Worm (Caenorhabditis elegans) whole organism, L4/young adult: Measurements from ENCODE around the gene rle-1.

Experiments used
- W03F9.2 ChIP-seq: fragments of 150-350 bp; optimal IDR thresholded peaks from 2 replicates; lab custom pipeline; 2014; ENCODE audit warnings: missing biosample characterization, missing genetic modification characterization
- dao-5 ChIP-seq: sonication (generic microtip); optimal IDR thresholded peaks from 2 replicates; lab custom pipeline; 2016; ENCODE audit warnings: missing genotype, missing genetic modification characterization, moderate library complexity, missing compliant biosample characterization
- him-1 ChIP-seq: sonication (generic microtip); optimal IDR thresholded peaks from 2 replicates; lab custom pipeline; 2016; ENCODE audit warnings: missing genotype, missing genetic modification reagents, missing genetic modification characterization, missing compliant biosample characterization

The rle-1 gene

DNA sequence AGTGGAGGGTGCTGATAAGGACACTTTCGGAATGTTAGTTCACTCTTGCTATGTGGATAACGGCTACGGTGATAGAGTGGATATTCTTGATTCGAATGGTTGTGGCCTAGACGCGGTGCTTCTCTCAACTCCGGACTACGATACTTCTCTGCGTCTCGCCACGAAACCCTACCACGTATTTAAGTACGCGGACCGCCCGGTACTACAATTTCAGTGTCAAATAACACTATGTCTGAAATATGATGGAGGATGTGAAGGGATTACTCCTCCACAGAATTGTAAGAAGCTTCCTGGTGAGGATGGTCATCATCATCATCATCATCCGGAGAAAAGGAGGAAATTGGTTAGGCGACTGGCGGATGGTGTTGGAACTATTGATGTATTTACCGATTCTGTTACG, 21.1 kb upstream of the rle-1 start:
- TF ChIP-seq dao-5 (no peak), W03F9.2 (tag; lab: Kevin White, UChicago) (no peak), him-1 (tag; lab: Kevin White, UChicago) (no peak)

DNA sequence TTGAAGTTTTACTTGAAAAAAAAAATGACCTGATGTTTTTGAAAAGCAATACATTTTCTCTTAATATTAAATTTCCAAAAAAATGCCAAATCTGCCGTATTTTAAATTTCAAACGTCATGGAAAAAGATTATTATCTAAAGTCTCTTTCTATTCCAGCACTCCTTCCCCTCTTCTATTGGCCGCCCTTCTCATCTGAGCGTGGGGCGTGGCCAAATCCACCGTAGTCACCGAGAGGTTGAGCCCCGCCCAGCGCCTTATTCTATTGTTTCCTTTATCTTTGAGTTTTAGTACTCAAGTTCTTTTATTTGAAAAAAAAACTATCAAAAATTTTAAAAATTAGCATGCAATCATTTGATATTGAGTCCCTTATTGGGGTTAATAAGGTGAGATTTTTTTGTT, 16.0 kb upstream of the rle-1 start, which contains the start of gene vab-7:
Gene vab-7 (plus strand): TSS at position 301 of the 400 bp plus-strand sequence.
- no peak for TF ChIP-seq dao-5
- TF ChIP-seq him-1 (tag; lab: Kevin White, UChicago): no peak
- TF ChIP-seq W03F9.2 (tag; lab: Kevin White, UChicago): no peak

DNA sequence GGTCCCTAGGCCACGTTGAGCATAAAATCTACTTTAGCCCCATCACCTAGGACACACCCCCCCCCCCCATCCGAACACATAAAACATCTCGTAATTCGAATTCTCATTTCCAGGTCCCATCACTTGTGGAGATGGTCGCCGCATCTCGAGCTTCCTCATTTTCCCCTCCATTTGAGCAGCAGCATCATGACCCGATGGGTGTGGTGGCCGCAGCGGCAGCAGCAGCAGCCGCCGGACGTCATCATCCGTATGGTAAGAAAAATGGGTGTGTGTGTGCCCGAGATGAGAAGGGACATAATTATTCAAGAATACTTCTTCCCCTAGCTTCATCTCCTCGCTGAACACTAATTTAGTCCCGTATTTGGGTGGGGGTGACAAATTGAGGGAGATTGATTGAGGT, 14.6 kb upstream of the rle-1 start:
- TF ChIP-seq dao-5: no peak
- no peak for TF ChIP-seq W03F9.2 (tag; lab: Kevin White, UChicago)
- no peak for TF ChIP-seq him-1 (tag; lab: Kevin White, UChicago)

DNA sequence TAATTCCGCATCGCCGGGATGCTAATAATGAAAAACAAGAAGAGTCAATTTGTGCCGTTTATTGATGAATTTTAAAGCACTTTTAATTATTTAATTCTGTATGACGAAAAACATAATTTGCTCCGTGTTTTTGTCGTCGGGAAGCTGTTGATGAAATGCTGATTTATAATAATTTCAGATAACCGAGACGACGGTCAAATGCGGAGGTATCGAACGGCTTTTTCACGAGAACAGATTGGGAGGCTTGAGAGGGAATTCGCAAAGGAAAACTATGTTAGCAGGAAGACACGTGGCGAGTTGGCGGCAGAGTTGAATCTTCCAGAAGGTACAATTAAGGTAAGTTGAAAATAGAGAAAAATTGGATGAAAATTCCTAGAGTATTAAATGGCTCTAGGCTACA, 12.5 kb upstream of the rle-1 start:
- no peak for TF ChIP-seq dao-5
- TF ChIP-seq him-1 (tag; lab: Kevin White, UChicago): no peak
- TF ChIP-seq W03F9.2 (tag; lab: Kevin White, UChicago): no peak

DNA sequence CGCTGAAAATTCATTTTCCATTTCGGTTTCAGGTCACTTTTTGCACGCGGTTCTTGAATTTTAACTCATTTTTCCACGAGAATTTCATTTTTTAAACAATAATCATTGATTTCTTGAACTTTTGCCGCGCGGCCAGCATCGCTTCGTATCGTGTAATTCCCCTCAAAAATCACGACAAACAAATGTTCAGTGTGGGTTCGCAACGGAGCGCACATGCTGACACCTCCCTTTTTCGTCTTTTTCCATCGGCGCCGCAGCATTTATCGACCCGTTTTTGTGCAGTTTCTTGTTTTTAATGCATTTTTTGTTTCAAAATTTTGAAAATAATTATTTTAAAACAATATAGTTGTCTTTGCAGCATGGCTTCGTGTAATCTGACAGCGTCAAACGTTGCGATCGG, 5.2 kb upstream of the rle-1 start, which contains the start of gene M142.5:
Gene M142.5 (plus strand): TSS at position 352 of the 400 bp plus-strand sequence.
- TF ChIP-seq him-1 (tag; lab: Kevin White, UChicago): no peak

DNA sequence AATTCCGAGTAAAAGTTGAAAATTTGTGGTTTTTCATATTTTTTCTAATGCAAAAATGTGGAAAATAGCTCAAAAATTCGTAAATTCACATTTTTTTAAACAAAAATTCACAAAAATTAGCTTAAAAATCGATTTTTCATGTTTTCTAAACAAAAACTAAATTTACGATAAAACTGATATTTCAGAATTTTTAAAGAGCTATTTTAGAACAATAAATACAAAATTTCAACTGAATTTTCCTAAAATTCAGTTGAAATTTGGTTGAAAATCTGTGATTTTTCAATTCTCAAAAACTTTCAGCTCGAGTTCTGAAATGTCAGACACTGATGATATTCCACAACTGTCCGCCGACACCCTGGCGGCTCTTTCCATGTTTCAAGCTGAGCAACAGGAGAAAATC, 2.7 kb upstream of the rle-1 start, which contains the start of gene M142.8:
Gene M142.8 (plus strand): TSS at position 301 of the 400 bp plus-strand sequence.
- TF ChIP-seq him-1 (tag; lab: Kevin White, UChicago) (no peak), dao-5 (no peak), W03F9.2 (tag; lab: Kevin White, UChicago) (no peak)

DNA sequence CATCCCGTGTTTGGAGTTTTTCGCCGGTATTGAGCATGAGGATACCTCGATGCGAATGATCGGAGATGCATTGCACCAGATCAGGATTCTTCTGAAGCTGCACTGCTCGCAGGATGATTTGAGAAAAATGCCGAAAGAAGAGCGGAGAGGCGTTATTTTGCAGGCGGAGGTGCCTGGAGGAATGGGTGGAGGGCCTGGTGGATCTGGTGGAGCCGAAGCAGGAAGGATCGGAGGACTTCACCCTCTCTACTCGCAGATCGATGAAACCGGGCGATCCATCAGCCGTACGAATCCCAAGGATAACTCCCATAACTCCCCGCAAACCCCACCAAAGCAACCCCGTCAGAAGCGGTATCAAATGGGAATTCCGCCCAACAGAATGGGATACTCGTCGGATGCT, 3.1 kb downstream of the rle-1 start:
- TF ChIP-seq dao-5 (no peak), him-1 (tag; lab: Kevin White, UChicago) (no peak), W03F9.2 (tag; lab: Kevin White, UChicago) (no peak)

DNA sequence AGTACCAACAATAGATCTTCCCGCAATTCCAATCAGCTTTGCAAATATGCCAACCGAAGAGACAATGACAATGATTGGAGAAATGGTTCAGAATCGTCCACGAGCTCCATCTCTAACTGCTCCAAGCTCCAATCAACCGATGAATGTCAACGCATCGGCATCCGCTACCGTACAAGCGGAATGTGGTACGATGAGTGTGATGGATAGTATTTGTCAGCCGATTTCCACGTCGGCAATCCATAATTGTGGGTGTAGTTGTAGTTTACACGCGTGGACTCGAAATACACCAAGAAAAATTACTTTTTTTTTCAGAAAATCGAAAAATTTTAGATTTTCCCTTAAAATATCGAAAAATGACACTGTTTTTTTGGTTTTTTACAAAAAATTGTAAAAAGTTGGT, 6.9 kb downstream of the rle-1 start:
- TF ChIP-seq W03F9.2 (tag; lab: Kevin White, UChicago): no peak

DNA sequence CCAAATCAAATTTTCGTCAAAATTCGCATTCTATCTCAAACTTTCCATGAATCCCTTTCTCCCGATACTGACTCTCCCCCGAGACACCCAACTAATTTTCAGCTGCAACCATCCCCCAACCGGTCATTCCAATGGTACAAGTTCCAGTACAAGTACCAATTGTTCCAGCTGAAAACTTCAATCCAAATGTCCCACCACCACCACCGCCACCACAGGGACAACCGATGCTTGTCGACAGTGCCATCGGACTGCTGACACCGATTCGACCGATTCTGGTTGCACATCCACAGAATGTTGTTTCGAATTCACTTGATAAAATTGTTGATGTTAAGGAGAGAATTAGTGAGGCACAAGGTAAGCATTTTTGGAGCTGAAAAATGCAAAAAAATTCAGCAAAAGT, 9.5 kb downstream of the rle-1 start:
- TF ChIP-seq W03F9.2 (tag; lab: Kevin White, UChicago) (no peak), him-1 (tag; lab: Kevin White, UChicago) (no peak), dao-5 (no peak)

DNA sequence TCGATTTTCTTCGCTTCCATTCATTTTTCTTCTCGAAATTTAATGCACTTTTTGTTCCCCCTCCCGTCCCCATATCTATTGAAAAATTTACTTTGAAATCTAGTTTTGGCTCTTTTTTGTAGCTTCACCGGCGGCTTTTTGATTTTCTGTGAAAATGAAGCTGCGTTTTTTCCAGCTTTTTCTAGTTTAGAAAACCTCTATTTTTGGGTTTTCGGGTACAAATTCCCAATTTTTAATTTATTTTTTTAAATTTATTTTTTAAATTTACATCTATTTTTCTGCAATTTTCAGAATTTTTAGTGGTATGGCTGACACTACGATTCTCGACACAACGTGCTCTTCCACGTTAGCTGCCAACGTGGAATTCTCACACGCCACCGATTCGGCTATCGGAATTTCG, 11.1 kb downstream of the rle-1 start, which contains the start of gene strd-1:
Gene strd-1 (plus strand): TSS at position 301 of the 400 bp plus-strand sequence.
- TF ChIP-seq dao-5 (no peak), W03F9.2 (tag; lab: Kevin White, UChicago) (no peak)

DNA sequence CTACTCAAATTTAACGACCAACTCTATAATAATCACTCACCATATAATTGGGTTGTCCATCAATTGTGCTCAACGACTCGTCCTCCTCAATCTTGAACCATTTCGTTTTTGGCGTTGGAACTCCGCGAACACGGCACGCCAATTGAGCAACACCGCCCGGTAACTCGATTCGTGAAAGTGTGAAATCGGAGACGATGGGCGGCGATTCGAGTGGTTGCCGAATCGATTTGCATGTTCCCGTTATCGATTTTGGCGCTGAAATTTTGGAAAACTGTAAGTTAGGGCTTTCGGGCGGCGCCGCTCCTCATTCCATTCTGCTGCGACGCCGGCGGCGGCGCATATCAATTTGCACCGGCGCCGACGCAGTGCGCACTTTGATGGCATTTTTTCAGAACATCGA, 15.7 kb downstream of the rle-1 start:
- no peak for TF ChIP-seq dao-5
- no peak for TF ChIP-seq W03F9.2 (tag; lab: Kevin White, UChicago)
- TF ChIP-seq him-1 (tag; lab: Kevin White, UChicago): no peak

DNA sequence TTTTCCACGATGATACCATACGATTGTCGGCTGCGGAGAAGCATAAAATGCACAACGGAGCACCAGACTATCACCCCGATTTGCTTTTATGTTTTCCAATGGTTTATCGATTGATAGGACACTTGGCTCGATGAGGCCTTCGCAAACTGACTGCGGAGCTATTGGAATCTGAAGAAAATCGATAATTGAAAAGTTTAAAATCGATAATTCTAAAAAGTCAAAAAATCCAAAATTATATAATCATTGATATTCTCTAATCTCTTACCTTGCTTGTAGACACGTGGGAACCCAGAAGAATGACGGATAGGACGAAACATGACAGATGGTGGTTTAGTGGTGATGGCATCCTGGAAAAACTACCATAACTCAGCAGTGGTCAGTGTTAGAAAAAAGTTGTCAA, 17.1 kb downstream of the rle-1 start, which contains the start of gene zig-5:
Gene zig-5 (minus strand): TSS at position 349 of the 400 bp plus-strand sequence.
- TF ChIP-seq W03F9.2 (tag; lab: Kevin White, UChicago): no peak
- TF ChIP-seq dao-5: no peak
- no peak for TF ChIP-seq him-1 (tag; lab: Kevin White, UChicago)

DNA sequence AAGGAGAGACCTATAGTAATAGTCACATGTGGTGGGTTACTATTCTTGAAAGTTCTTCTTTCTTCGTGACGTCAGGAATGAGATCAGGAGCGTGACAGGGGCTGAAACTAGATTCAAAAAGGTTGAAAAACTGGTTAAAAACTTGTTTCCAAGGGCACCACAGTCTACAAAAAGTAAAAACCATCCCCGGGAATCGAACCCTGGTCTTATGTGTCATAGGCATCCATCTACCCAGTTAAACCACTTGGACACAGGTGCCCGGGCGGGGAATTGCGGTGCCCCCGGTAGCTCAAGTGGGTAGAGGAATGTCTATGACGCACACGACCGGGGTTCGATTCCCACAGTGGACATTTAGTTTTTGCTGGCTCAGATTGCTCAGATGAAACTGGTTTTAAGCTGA, 21.2 kb downstream of the rle-1 start:
- TF ChIP-seq W03F9.2 (tag; lab: Kevin White, UChicago) (no peak), him-1 (tag; lab: Kevin White, UChicago) (no peak), dao-5 (no peak)

DNA sequence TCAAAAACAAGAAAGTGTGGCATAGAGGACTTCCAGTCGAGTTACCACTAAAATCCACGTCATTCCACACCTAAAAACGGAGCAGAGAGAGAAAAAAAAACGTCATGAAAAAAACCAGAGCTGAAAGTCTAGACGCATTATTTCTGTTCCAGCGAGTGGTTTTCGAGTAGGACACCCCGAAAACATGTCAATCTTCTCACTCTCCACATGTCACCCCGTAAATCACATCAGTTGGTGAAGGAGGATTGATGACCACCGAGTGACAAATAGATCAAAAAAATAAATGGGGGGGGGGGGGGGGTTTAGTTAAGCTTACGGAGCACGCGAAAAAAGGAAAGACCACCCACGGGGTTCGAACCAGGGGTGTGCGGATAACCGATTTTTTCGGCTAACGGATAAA, 21.7 kb downstream of the rle-1 start:
- TF ChIP-seq dao-5 (no peak), him-1 (tag; lab: Kevin White, UChicago) (no peak), W03F9.2 (tag; lab: Kevin White, UChicago) (no peak)

DNA sequence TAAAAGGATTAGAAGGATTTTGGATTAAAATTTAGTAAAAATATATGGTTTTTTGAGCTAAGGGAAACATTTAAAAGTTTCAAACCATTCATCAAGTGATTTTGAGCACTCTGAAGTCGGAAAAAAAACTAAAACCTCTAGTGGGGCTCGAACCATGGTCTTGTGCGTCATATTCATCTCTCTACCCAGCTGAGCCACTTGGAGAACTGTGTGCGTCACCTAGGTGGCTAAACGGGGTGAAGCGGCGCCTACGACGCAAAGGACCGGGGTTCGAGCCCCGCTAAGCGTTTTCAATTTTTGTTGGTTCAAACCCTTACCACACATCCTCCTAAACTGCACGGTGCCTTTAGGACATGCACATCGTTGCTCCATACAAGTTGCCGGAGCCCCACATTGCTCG, 24.3 kb downstream of the rle-1 start:
- no peak for TF ChIP-seq dao-5
- TF ChIP-seq W03F9.2 (tag; lab: Kevin White, UChicago): no peak
- no peak for TF ChIP-seq him-1 (tag; lab: Kevin White, UChicago)
